Worm (Caenorhabditis elegans): Measurements from ENCODE around the gene nspc-7.
A peak's percentile ranks its signal among the peaks of the same experiment; 100 is the strongest.

The nspc-7 gene

DNA sequence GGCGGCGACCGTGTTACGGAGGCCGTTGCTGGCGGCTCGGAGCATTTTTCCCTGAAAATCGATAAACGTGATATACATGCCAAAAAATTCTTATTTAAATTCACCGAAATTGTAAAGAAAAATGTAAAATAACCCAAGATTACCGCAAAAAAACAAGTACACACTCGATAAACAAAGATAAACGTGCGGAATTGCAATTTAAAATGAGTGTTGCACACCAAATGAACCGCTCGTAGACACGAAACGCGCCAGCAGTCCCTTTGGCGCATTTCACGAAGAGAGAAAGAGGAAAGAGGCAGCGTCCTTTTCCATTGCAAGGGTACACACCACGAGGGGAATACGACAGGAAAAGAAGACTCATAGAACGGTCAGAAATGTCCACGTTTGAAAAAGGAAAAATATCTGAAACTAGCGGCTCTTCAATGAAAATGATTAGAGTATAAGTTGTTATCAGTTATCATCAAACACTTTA, 4.3 kb downstream of the nspc-7 start, which contains the start of gene sdha-1:
Gene sdha-1 (minus strand): TSS at position 51 of the 472 bp plus-strand sequence.
- no peak for TF ChIP-seq ama-1 (optimal IDR thresholded peaks at IDR 0.05)
- TF ChIP-seq hmg-4 (GFP tag; optimal IDR thresholded peaks at IDR 0.05): peak; percentile 31
- TF ChIP-seq sea-1 (GFP tag; conservative IDR thresholded peaks at IDR 0.05): no peak
- TF ChIP-seq aly-1 (tag; optimal IDR thresholded peaks at IDR 0.05): no peak
- TF ChIP-seq B0310.2 (tag; optimal IDR thresholded peaks at IDR 0.05): no peak
- 0 out of 2 replicates have a peak, but pooled peaks have one; percentile 13 for TF ChIP-seq tbx-37 (GFP tag; conservative IDR thresholded peaks at IDR 0.05)
- no peak for TF ChIP-seq hnd-1 (tag; optimal IDR thresholded peaks at IDR 0.05)
- no peak for TF ChIP-seq ceh-13 (GFP tag; optimal IDR thresholded peaks at IDR 0.05)
- TF ChIP-seq F13C5.2 (tag; optimal IDR thresholded peaks at IDR 0.05): peak; percentile 43
- TF ChIP-seq pes-1 (GFP tag; IDR thresholded peaks at IDR 0.05): no peak
- TF ChIP-seq tbx-11 (GFP tag; IDR thresholded peaks at IDR 0.05): 0 out of 2 replicates have a peak, but pooled peaks have one; percentile 22

DNA sequence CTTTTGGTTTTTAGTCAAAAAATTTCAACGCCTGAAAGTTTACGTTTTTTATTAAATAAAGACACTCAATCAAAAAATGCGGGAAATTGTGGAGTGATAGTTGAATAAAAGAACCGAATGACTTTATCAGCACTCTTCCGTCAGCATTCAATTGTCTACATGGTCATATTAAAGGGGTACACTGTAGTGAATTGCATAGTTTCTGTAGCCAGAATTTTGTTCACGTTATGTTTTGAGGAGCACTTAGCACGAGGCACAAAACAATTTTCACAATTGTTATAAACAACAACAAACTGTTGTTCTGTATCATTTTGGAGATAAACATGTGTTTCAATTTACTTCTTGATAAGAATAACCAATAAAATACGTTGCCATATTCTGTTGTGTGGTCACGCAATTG, 7.4 kb downstream of the nspc-7 start, which contains the start of gene D2021.4:
Gene D2021.4 (minus strand): TSS at position 48 of the 400 bp plus-strand sequence.
- TF ChIP-seq hmbx-1 (tag; optimal IDR thresholded peaks at IDR 0.05) (no peak), ets-7 (tag; optimal IDR thresholded peaks at IDR 0.05) (no peak)

DNA sequence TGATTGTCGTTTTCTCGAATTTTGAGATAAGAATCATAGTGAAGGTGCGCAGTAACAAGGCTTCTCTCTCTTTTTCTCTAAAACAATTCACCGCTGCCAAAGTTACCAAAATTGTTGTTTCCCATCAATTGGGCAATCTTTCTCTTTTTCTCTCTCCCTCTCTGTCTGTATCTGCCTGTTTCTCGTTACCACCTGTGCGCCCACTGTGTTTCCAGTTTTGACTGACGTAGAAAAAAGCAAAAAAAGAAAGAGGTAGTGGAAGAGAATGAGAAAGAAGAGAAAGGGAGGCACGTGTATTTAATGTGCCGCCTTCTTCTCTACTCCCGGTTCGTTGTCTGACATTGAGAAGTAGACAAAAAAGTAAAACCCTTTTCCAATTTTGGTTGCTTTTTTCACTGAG, 8.4 kb downstream of the nspc-7 start:
- TF ChIP-seq hnd-1 (tag; optimal IDR thresholded peaks at IDR 0.05) (no peak), aly-1 (tag; optimal IDR thresholded peaks at IDR 0.05) (no peak), tbx-11 (GFP tag; IDR thresholded peaks at IDR 0.05) (no peak), sea-1 (GFP tag; conservative IDR thresholded peaks at IDR 0.05) (no peak), ets-7 (tag; optimal IDR thresholded peaks at IDR 0.05) (no peak), hmbx-1 (tag; optimal IDR thresholded peaks at IDR 0.05) (no peak), tra-4 (tag; optimal IDR thresholded peaks at IDR 0.05) (no peak), pes-1 (GFP tag; IDR thresholded peaks at IDR 0.05) (no peak), ceh-36 (tag; optimal IDR thresholded peaks at IDR 0.05) (no peak), flt-1 (GFP tag; IDR thresholded peaks at IDR 0.05) (no peak), ama-1 (optimal IDR thresholded peaks at IDR 0.05) (no peak), B0310.2 (tag; optimal IDR thresholded peaks at IDR 0.05) (no peak), ceh-13 (GFP tag; optimal IDR thresholded peaks at IDR 0.05) (no peak), hmg-4 (GFP tag; optimal IDR thresholded peaks at IDR 0.05) (no peak)

DNA sequence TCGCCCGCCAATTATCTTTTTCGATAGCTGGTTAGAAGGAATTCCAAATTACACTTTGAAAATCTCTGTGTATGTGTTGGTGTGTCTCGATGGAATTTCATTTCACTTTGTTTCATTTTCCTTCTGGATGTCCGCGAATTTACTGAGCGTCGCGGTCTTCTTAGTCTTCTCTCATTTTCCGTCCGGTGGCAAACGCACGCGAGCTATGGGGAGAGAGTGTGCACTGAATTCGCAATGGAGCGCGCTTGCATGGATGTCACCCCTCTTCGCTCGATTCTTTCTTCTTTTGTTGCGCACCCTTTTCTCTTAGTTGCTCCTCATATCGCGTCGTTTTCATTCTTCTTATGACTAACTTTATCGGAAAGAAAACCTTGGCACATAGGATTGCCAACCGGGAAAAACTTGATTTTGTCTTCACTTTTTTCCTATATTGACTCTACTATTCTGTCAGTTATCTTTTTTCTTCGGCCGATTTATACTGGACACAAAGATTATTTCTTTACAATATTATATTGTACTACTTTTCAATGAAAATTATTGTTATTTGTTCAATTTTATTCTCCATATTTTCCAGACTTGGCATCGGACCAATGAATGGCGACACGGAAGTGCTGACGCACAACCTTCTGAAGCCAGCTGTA, 10.1 kb downstream of the nspc-7 start, which contains the start of gene dhhc-14:
Gene dhhc-14 (plus strand): TSS at position 591 of the 641 bp plus-strand sequence.
- TF ChIP-seq hmg-4 (GFP tag; optimal IDR thresholded peaks at IDR 0.05) (peak; percentile 53), tbx-11 (GFP tag; IDR thresholded peaks at IDR 0.05) (0 out of 2 replicates have a peak, but pooled peaks have one; percentile 18), B0310.2 (tag; optimal IDR thresholded peaks at IDR 0.05) (no peak), F13C5.2 (tag; optimal IDR thresholded peaks at IDR 0.05) (peak; percentile 31)

DNA sequence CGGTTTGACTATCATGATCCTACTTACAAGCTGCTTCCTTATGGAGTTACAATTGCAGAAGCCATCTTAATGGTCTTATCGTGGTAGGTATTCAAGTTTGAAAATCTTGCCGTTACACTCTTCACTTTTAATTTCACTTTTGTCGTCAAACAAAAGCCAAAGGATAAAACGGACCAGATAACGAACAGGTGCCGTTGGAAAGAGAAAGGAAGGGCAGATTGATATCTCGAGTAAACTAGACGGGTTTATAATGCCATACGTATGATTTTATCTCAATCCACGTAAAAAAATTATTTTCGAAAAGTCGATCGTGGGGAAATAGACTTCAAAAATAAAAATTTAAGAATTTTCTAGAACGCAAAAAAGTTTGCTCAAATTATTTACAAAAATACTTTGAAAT, 12.4 kb downstream of the nspc-7 start:
- TF ChIP-seq scrt-1 (GFP tag; IDR thresholded peaks at IDR 0.05): no peak

DNA sequence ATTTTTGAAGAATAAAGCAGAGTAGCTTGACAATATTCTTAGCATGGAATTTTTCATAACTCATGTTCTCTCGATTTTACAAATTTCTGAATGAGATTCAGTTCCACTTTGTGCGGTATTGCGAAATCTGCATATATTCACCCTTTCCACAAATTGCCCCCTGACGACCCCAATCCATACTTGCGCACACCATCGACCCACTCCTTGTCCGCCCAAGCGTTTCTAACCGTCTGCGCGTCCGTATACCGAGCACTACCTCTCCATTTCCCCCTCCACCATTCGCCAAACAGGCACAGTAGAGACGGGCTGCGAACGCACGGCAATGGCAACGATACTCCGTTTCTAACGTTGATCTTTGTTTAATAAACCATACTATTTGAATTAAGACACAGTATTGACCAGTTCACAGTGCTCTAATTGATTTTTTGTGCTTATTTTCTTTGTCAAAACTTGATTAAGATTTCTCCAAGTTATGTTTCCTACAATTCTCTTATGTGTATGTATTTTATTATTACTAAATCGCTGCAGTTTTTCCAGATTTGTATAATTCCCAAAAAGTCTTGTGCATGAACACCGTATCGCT, 15.0 kb downstream of the nspc-7 start, which contains the start of gene utx-1:
Gene utx-1 (plus strand): TSS at position 533 of the 583 bp plus-strand sequence.
- TF ChIP-seq F13C5.2 (tag; optimal IDR thresholded peaks at IDR 0.05) (peak; percentile 45), flt-1 (GFP tag; IDR thresholded peaks at IDR 0.05) (no peak), aly-1 (tag; optimal IDR thresholded peaks at IDR 0.05) (peak; percentile 43), sea-1 (GFP tag; conservative IDR thresholded peaks at IDR 0.05) (no peak), hmg-4 (GFP tag; optimal IDR thresholded peaks at IDR 0.05) (peak; percentile 43)

DNA sequence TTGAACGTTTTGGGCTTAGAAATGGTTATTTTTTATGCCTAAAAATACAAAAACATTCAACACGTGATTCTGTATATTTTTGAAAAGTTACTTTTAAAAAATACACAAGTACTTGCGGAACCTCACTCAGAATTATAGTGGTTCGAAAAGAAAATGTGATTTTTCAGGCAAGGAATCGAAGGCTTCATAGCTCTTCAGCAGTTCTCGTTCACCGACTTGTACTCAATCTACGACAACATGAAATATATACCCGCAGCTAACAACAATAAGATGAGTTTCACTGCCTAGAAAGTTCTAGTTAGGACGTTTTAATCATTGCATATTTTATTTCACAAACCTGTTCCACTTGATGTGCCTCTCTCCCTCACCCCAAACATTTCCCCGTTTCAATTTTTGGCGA, 20.9 kb downstream of the nspc-7 start:
- TF ChIP-seq F13C5.2 (tag; optimal IDR thresholded peaks at IDR 0.05) (no peak), pes-1 (GFP tag; IDR thresholded peaks at IDR 0.05) (no peak), aly-1 (tag; optimal IDR thresholded peaks at IDR 0.05) (no peak), tbx-37 (GFP tag; conservative IDR thresholded peaks at IDR 0.05) (no peak), ceh-13 (GFP tag; optimal IDR thresholded peaks at IDR 0.05) (no peak)

DNA sequence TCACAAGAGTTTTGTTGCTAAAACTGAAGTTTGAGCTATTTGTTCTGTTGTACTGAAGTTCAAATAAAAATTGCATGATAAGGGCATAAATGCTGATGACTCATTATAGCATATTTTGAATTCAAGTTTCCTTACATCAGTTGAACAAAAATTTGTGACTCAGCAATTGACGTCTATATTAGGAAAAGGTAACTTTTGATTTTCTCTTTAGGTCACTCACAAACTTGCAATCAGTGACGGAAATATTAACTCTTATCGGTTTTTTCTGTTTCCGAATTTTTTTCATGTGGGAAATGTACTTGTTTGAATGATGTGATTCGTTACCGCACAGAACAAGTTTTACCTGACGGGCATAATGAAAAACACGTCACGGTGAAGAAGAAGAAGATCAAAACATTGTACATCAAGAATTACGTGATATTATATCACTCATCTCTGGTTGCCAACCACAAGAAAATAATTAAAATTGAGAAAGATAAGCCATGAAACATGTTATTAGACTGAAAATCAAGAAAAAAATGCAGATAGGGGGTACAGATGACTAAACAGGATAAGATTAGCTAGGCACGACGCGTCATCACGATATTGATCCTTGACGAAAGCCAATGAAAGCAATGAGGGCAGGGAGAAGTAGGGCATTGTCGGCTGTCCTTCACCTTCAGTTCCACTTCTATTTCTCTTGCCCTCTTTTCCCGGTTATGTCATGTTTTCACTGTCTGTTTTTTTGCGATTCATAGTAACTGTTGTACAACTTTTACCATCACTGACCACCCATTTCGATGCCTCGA, 22.2 kb downstream of the nspc-7 start:
- TF ChIP-seq ets-7 (tag; optimal IDR thresholded peaks at IDR 0.05): no peak
- no peak for TF ChIP-seq ceh-36 (tag; optimal IDR thresholded peaks at IDR 0.05)
- TF ChIP-seq tra-4 (tag; optimal IDR thresholded peaks at IDR 0.05): no peak
- TF ChIP-seq hmbx-1 (tag; optimal IDR thresholded peaks at IDR 0.05): no peak
- no peak for TF ChIP-seq B0310.2 (tag; optimal IDR thresholded peaks at IDR 0.05)
- TF ChIP-seq ama-1 (optimal IDR thresholded peaks at IDR 0.05): no peak
- no peak for TF ChIP-seq hmg-4 (GFP tag; optimal IDR thresholded peaks at IDR 0.05)
- no peak for TF ChIP-seq flt-1 (GFP tag; IDR thresholded peaks at IDR 0.05)

Measured in whole organism, early embryonic.